Fruit fly (Drosophila melanogaster): Measurements from ENCODE around the gene Ts.

Ts gene

dm6 chr2L:2920641-2921040 lies 48.8 kb downstream of the Ts start:
- no peak for TF ChIP-seq psq (optimal IDR thresholded peaks at IDR 0.05)
- TF ChIP-seq Sin3A (optimal IDR thresholded peaks at IDR 0.05), result no peak
- no peak for TF ChIP-seq Myc (optimal IDR thresholded peaks at IDR 0.05)
- no peak for TF ChIP-seq h (optimal IDR thresholded peaks at IDR 0.05)
- no peak for TF ChIP-seq insv (optimal IDR thresholded peaks at IDR 0.05)
- TF ChIP-seq ttk (optimal IDR thresholded peaks at IDR 0.05), result no peak

Measured in Kc167 (cell line).